Fruit fly (Drosophila melanogaster) whole organism, embryonic: ENCODE data around the gene CG5446.

Experiments used
- BEAF-32 ChIP-seq: fragments of 200-800 bp; sonication (Bioruptor generic); optimal IDR thresholded peaks from 3 replicates; lab custom pipeline; 2017; ENCODE audit warnings: missing biosample characterization, missing genetic modification characterization, mild to moderate bottlenecking, moderate library complexity, missing genetic modification reagents
- CG10565 ChIP-seq: fragments of 200-800 bp; sonication (Bioruptor generic); optimal IDR thresholded peaks from 3 replicates; lab custom pipeline; 2016; ENCODE audit warnings: missing biosample characterization, mild to moderate bottlenecking, missing genetic modification characterization
- CG11247 ChIP-seq: fragments of 200-800 bp; sonication (Bioruptor generic); IDR thresholded peaks from 2 replicates; pipeline ENCODE4 v1.3.6; 2022; ENCODE audit warnings: missing biosample characterization, missing genetic modification characterization
- CG11560 ChIP-seq: fragments of 200-800 bp; sonication (Bioruptor generic); IDR thresholded peaks from 3 replicates; pipeline ENCODE4 v1.3.6; 2022; ENCODE audit warnings: missing biosample characterization, missing genetic modification characterization
- CG13624 ChIP-seq: fragments of 200-800 bp; sonication (Bioruptor generic); optimal IDR thresholded peaks from 2 replicates; lab custom pipeline; 2016; ENCODE audit warnings: missing biosample characterization, missing genetic modification characterization
- CG13775 ChIP-seq: fragments of 200-800 bp; sonication (Bioruptor generic); optimal IDR thresholded peaks from 3 replicates; lab custom pipeline; 2017; ENCODE audit warnings: missing biosample characterization, mild to moderate bottlenecking, missing genetic modification characterization
- CG14710 ChIP-seq: fragments of 200-800 bp; sonication (Bioruptor generic); optimal IDR thresholded peaks from 3 replicates; lab custom pipeline; 2019; ENCODE audit warnings: missing biosample characterization, mild to moderate bottlenecking, missing genetic modification characterization, moderate library complexity
- CG15601 ChIP-seq: fragments of 200-800 bp; sonication (Bioruptor generic); optimal IDR thresholded peaks from 3 replicates; lab custom pipeline; 2019; ENCODE audit warnings: missing biosample characterization, mild to moderate bottlenecking, missing genetic modification characterization, moderate library complexity
- CG2889 ChIP-seq: fragments of 200-800 bp; sonication (Bioruptor generic); IDR thresholded peaks from 3 replicates; pipeline ENCODE4 v1.3.6; 2022; ENCODE audit warnings: missing biosample characterization, missing genetic modification characterization
- CG31224 ChIP-seq: fragments of 200-800 bp; sonication (Bioruptor generic); IDR thresholded peaks from 2 replicates; pipeline ENCODE4 v1.3.6; 2022; ENCODE audit warnings: missing biosample characterization, missing genetic modification characterization
- CG32772 ChIP-seq: fragments of 200-800 bp; sonication (Bioruptor generic); IDR thresholded peaks from 2 replicates; pipeline ENCODE4 v1.3.6; 2022; ENCODE audit warnings: missing biosample characterization, missing genetic modification characterization
- CG33557 ChIP-seq: fragments of 200-800 bp; sonication (Bioruptor generic); optimal IDR thresholded peaks from 2 replicates; lab custom pipeline; 2019; ENCODE audit warnings: missing biosample characterization, mild to moderate bottlenecking, missing genetic modification characterization, moderate library complexity
- CG7987 ChIP-seq: fragments of 200-800 bp; sonication (Bioruptor generic); optimal IDR thresholded peaks from 2 replicates; lab custom pipeline; 2018; ENCODE audit warnings: missing biosample characterization, mild to moderate bottlenecking, missing genetic modification characterization, moderate library complexity
- CG8359 ChIP-seq: fragments of 200-800 bp; sonication (Bioruptor generic); optimal IDR thresholded peaks from 2 replicates; lab custom pipeline; 2017; ENCODE audit warnings: missing biosample characterization, mild to moderate bottlenecking, missing genetic modification characterization, borderline replicate concordance
- CG9727 ChIP-seq: fragments of 200-800 bp; sonication (Bioruptor generic); optimal IDR thresholded peaks from 3 replicates; lab custom pipeline; 2017; ENCODE audit warnings: missing biosample characterization, mild to moderate bottlenecking, missing genetic modification characterization
- Ets97D ChIP-seq: fragments of 200-800 bp; sonication (Bioruptor generic); optimal IDR thresholded peaks from 3 replicates; lab custom pipeline; 2016; ENCODE audit warnings: missing biosample characterization, missing genetic modification characterization
- Hr3 ChIP-seq: fragments of 200-800 bp; sonication (Bioruptor generic); optimal IDR thresholded peaks from 3 replicates; lab custom pipeline; 2016; ENCODE audit warnings: missing biosample characterization, missing genetic modification characterization
- MESR4 ChIP-seq: fragments of 200-800 bp; sonication (Bioruptor generic); optimal IDR thresholded peaks from 2 replicates; lab custom pipeline; 2018; ENCODE audit warnings: missing biosample characterization, mild to moderate bottlenecking, missing genetic modification characterization, moderate library complexity
- Max ChIP-seq: fragments of 200-800 bp; sonication (Bioruptor generic); optimal IDR thresholded peaks from 2 replicates; lab custom pipeline; 2016; ENCODE audit warnings: missing biosample characterization, mild to moderate bottlenecking, missing genetic modification characterization
- Oaz ChIP-seq: fragments of 200-800 bp; sonication (Bioruptor generic); IDR thresholded peaks from 2 replicates; pipeline ENCODE4 v1.3.6; 2022; ENCODE audit warnings: missing biosample characterization, missing genetic modification characterization
- Ptx1 ChIP-seq: fragments of 200-800 bp; sonication (Bioruptor generic); IDR thresholded peaks from 2 replicates; pipeline ENCODE4 v1.3.6; 2022; ENCODE audit warnings: missing biosample characterization, missing genetic modification characterization
- Side ChIP-seq: fragments of 200-800 bp; sonication (Bioruptor generic); optimal IDR thresholded peaks from 2 replicates; lab custom pipeline; 2016; ENCODE audit warnings: missing biosample characterization, missing genetic modification characterization
- Spps ChIP-seq: fragments of 200-800 bp; sonication (Bioruptor generic); optimal IDR thresholded peaks from 2 replicates; lab custom pipeline; 2018; ENCODE audit warnings: missing biosample characterization, mild to moderate bottlenecking, missing genetic modification characterization
- TFAM ChIP-seq: fragments of 200-800 bp; sonication (Bioruptor generic); optimal IDR thresholded peaks from 2 replicates; lab custom pipeline; 2017; ENCODE audit warnings: missing biosample characterization, missing genetic modification characterization, inconsistent platforms
- ap ChIP-seq: fragments of 200-800 bp; sonication (Bioruptor generic); IDR thresholded peaks from 2 replicates; pipeline ENCODE4 v1.3.6; 2022; ENCODE audit warnings: missing biosample characterization, missing genetic modification characterization
- ato ChIP-seq: fragments of 200-800 bp; sonication (Bioruptor generic); IDR thresholded peaks from 2 replicates; pipeline ENCODE4 v1.3.6; 2022; ENCODE audit warnings: missing biosample characterization, missing genetic modification characterization; ENCODE audit not compliant: partially characterized antibody
- az2 ChIP-seq: fragments of 200-800 bp; sonication (Bioruptor generic); optimal IDR thresholded peaks from 3 replicates; lab custom pipeline; 2016; ENCODE audit warnings: missing biosample characterization, missing genetic modification characterization
- bigmax ChIP-seq: fragments of 200-800 bp; sonication (Bioruptor generic); optimal IDR thresholded peaks from 2 replicates; lab custom pipeline; 2018; ENCODE audit warnings: missing biosample characterization, mild to moderate bottlenecking, missing genetic modification characterization
- corto ChIP-seq: fragments of 200-800 bp; sonication (Bioruptor generic); optimal IDR thresholded peaks from 2 replicates; lab custom pipeline; 2016; ENCODE audit warnings: missing biosample characterization, mild to moderate bottlenecking, missing genetic modification characterization, moderate library complexity
- crol ChIP-seq: fragments of 200-800 bp; sonication (Bioruptor generic); IDR thresholded peaks from 2 replicates; pipeline ENCODE4 v1.3.6; 2022; ENCODE audit warnings: missing biosample characterization, missing genetic modification characterization
- danr ChIP-seq: fragments of 200-800 bp; sonication (Bioruptor generic); IDR thresholded peaks from 2 replicates; pipeline ENCODE4 v1.3.6; 2022; ENCODE audit warnings: missing biosample characterization, missing genetic modification characterization
- ewg ChIP-seq: fragments of 200-800 bp; sonication (Bioruptor generic); optimal IDR thresholded peaks from 3 replicates; lab custom pipeline; 2017; ENCODE audit warnings: mild to moderate bottlenecking, missing biosample characterization, missing genetic modification reagents, missing genetic modification characterization
- eyg ChIP-seq: fragments of 200-800 bp; sonication (Bioruptor generic); optimal IDR thresholded peaks from 3 replicates; lab custom pipeline; 2016; ENCODE audit warnings: missing biosample characterization, missing genetic modification characterization
- gsb ChIP-seq: fragments of 200-800 bp; sonication (Bioruptor generic); IDR thresholded peaks from 2 replicates; pipeline ENCODE4 v1.3.6; 2022; ENCODE audit warnings: missing biosample characterization, missing genetic modification characterization
- hkb ChIP-seq, 2 experiments: fragments of 200-800 bp in 1 of 2; fragments of >200 bp in 1 of 2; sonication (Bioruptor generic) in 1 of 2; IDR thresholded peaks in 1 of 2; optimal IDR thresholded peaks in 1 of 2; 2 replicates each; pipeline versions ENCODE4 v1.3.6 to Lab custom; 2017 to 2022; ENCODE audit warnings: missing biosample characterization in 1 of 2, missing genetic modification characterization in 1 of 2
- jigr1 ChIP-seq: fragments of 200-800 bp; sonication (Bioruptor generic); IDR thresholded peaks from 3 replicates; pipeline ENCODE4 v1.3.6; 2022; ENCODE audit warnings: missing biosample characterization, missing genetic modification characterization
- luna ChIP-seq: fragments of 200-800 bp; sonication (Bioruptor generic); optimal IDR thresholded peaks from 2 replicates; lab custom pipeline; 2016; ENCODE audit warnings: missing biosample characterization, missing genetic modification characterization
- odd ChIP-seq: fragments of 200-800 bp; sonication (Bioruptor generic); optimal IDR thresholded peaks from 2 replicates; lab custom pipeline; 2017; ENCODE audit warnings: missing biosample characterization, mild to moderate bottlenecking, missing genetic modification characterization
- psq ChIP-seq: fragments of 200-800 bp; sonication (Bioruptor generic); optimal IDR thresholded peaks from 2 replicates; lab custom pipeline; 2017; ENCODE audit warnings: missing biosample characterization, missing genetic modification characterization
- pum ChIP-seq: fragments of 200-800 bp; sonication (Bioruptor generic); optimal IDR thresholded peaks from 2 replicates; lab custom pipeline; 2016; ENCODE audit warnings: missing biosample characterization, missing genetic modification characterization
- repo ChIP-seq: fragments of 200-800 bp; sonication (Bioruptor generic); optimal IDR thresholded peaks from 2 replicates; lab custom pipeline; 2016; ENCODE audit warnings: missing biosample characterization, missing genetic modification characterization
- ro ChIP-seq: fragments of 200-800 bp; sonication (Bioruptor generic); IDR thresholded peaks from 2 replicates; pipeline ENCODE4 v1.3.6; 2022; ENCODE audit warnings: missing biosample characterization, missing genetic modification characterization
- sens-2 ChIP-seq: fragments of 200-800 bp; sonication (Bioruptor generic); IDR thresholded peaks from 2 replicates; pipeline ENCODE4 v1.3.6; 2022; ENCODE audit warnings: missing biosample characterization, missing genetic modification characterization
- slbo ChIP-seq: fragments of 200-800 bp; sonication (Bioruptor generic); IDR thresholded peaks from 2 replicates; pipeline ENCODE4 v1.3.6; 2022; ENCODE audit warnings: missing biosample characterization, missing genetic modification characterization
- sqz ChIP-seq: fragments of 200-800 bp; sonication (Bioruptor generic); optimal IDR thresholded peaks from 3 replicates; lab custom pipeline; 2018; ENCODE audit warnings: missing biosample characterization, mild to moderate bottlenecking, missing genetic modification characterization
- tap ChIP-seq: fragments of 200-800 bp; optimal IDR thresholded peaks from 3 replicates; lab custom pipeline; 2019; ENCODE audit warnings: missing biosample characterization, mild to moderate bottlenecking, missing genetic modification characterization, moderate library complexity
- vvl ChIP-seq: fragments of 200-800 bp; sonication (Bioruptor generic); IDR thresholded peaks from 2 replicates; pipeline ENCODE4 v1.3.6; 2022; ENCODE audit warnings: missing biosample characterization, missing genetic modification characterization
- yki ChIP-seq: fragments of >200 bp; optimal IDR thresholded peaks from 3 replicates; lab custom pipeline; 2018
- zen2 ChIP-seq: fragments of 200-800 bp; sonication (Bioruptor generic); IDR thresholded peaks from 3 replicates; pipeline ENCODE4 v1.3.6; 2022; ENCODE audit warnings: missing biosample characterization, missing genetic modification characterization; ENCODE audit not compliant: partially characterized antibody

CG5446 gene

DNA sequence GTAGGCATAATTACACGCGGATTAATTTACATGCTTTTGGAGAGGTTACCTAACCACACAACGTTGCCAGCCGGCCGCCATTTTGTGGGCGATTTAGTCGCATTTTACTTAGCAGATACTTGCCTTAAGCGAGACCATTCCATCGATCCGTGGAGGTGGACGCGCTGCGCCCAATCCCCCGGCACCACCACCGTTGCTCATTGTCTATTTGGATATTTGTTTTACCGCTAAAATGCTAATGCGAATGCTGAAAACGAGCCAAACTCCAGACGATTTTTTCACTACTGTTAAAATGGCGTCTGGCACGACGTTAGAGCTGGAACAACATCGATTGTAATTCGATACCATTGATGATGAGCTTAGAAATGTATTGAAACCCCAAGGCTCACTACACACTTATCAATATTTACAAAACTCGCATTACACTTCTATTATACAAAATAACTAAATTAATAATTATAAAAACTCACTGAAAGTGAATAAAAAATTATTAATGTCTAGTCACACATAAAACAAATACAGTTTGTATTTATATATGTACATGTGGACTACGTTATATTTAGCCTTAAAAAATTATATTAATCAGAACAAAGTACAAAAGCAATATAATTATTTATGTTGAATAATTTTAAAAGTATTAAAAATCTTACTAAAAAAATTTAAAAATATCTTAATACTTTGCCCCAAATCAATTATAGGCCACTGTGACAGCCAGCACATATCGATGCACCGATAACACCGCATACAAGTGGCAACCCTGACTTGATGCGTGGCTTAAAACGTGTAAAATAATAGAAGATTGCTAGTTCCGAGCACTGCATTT lies 6.4 kb upstream of the CG5446 start, which contains the start of gene eRF3 (continued):
- TF ChIP-seq CG33557 (GFP tag; lab: Kevin White, UChicago), result peak; percentile 77
- no peak for TF ChIP-seq ato (GFP tag; lab: Robert Waterston, UW)
- TF ChIP-seq sens-2 (GFP tag; lab: Robert Waterston, UW), result 0 out of 2 replicates have a peak, but pooled peaks have one; percentile 35
- peak; percentile 87 for TF ChIP-seq slbo
- peak; percentile 59 for TF ChIP-seq az2 (GFP tag; lab: Kevin White, UChicago)
- TF ChIP-seq CG15601, result peak; percentile 81
- TF ChIP-seq yki (lab: Kevin White, UChicago), result no peak
- no peak for TF ChIP-seq eyg (GFP tag; lab: Kevin White, UChicago)
- TF ChIP-seq CG13775 (GFP tag; lab: Kevin White, UChicago), result peak; percentile 88
- peak; percentile 79 for TF ChIP-seq CG32772 (GFP tag; lab: Robert Waterston, UW)
- peak; percentile 73 for TF ChIP-seq tap
- peak; percentile 91 for TF ChIP-seq bigmax (GFP tag; lab: Kevin White, UChicago)
- no peak for TF ChIP-seq corto (GFP tag; lab: Kevin White, UChicago)
- no peak for TF ChIP-seq zen2 (GFP tag; lab: Robert Waterston, UW)
- 0 out of 2 replicates have a peak, but pooled peaks have one; percentile 45 for TF ChIP-seq Oaz (GFP tag; lab: Robert Waterston, UW)
- TF ChIP-seq CG11247 (GFP tag; lab: Robert Waterston, UW), result peak; percentile 60
- TF ChIP-seq Max (GFP tag; lab: Kevin White, UChicago), result peak; percentile 48
- peak; percentile 65 for TF ChIP-seq danr (GFP tag; lab: Robert Waterston, UW)
- TF ChIP-seq TFAM (GFP tag; lab: Kevin White, UChicago), result no peak
- 0 out of 3 replicates have a peak, but pooled peaks have one; percentile 31 for TF ChIP-seq CG11560
- TF ChIP-seq luna (GFP tag; lab: Kevin White, UChicago), result no peak
- peak; percentile 53 for TF ChIP-seq ap (GFP tag; lab: Robert Waterston, UW)
- peak; percentile 53; the same call in 1 of the 2 replicates for TF ChIP-seq gsb (GFP tag; lab: Robert Waterston, UW)
- peak; percentile 71 for TF ChIP-seq sqz (GFP tag; lab: Kevin White, UChicago)
- peak; percentile 88 for TF ChIP-seq Hr3 (GFP tag; lab: Kevin White, UChicago)
- peak; percentile 35 for TF ChIP-seq psq
- no peak for TF ChIP-seq CG10565 (GFP tag; lab: Kevin White, UChicago)
- peak; percentile 98 for TF ChIP-seq MESR4 (GFP tag; lab: Kevin White, UChicago)
- no peak for TF ChIP-seq hkb (optimal IDR thresholded peaks at IDR 0.05; lab: Kevin White, UChicago)
- peak; percentile 66 for TF ChIP-seq hkb (GFP tag; IDR thresholded peaks at IDR 0.05; lab: Robert Waterston, UW)
- TF ChIP-seq odd, result peak; percentile 26
- no peak for TF ChIP-seq jigr1 (GFP tag; lab: Robert Waterston, UW)
- peak; percentile 42; the same call in 1 of the 2 replicates for TF ChIP-seq ro (GFP tag; lab: Robert Waterston, UW)
- peak; percentile 87 for TF ChIP-seq Ptx1
- TF ChIP-seq Side, result no peak
- TF ChIP-seq CG7987 (GFP tag; lab: Kevin White, UChicago), result peak; percentile 8
- TF ChIP-seq vvl (GFP tag; lab: Robert Waterston, UW), result peak; percentile 83
- TF ChIP-seq Ets97D, result no peak
- peak; percentile 9 for TF ChIP-seq pum (GFP tag; lab: Kevin White, UChicago)
- TF ChIP-seq CG14710, result peak; percentile 91
- peak; percentile 53 for TF ChIP-seq CG31224 (GFP tag; lab: Robert Waterston, UW)
- no peak for TF ChIP-seq CG13624 (GFP tag; lab: Kevin White, UChicago)
- TF ChIP-seq CG9727, result peak; percentile 87
- no peak for TF ChIP-seq repo (GFP tag; lab: Kevin White, UChicago)
- peak; percentile 6 for TF ChIP-seq CG8359 (GFP tag; lab: Kevin White, UChicago)
- TF ChIP-seq BEAF-32 (GFP tag; lab: Kevin White, UChicago), result peak; percentile 62
- TF ChIP-seq crol (GFP tag; lab: Robert Waterston, UW), result no peak
- TF ChIP-seq CG2889 (GFP tag; lab: Robert Waterston, UW), result peak; percentile 56; the same call in 2 of the 3 replicates
- peak; percentile 52 for TF ChIP-seq ewg (GFP tag; lab: Kevin White, UChicago)
- TF ChIP-seq Spps (tag; lab: Kevin White, UChicago), result peak; percentile 41
